Worm (Caenorhabditis elegans) whole organism, L4 larva: Measurements from ENCODE around the gene F38E9.1.

Experiments
- T26A8.4 ChIP-seq: fragments of 200-800 bp; sonication (Bioruptor generic); IDR thresholded peaks from 2 replicates; pipeline ENCODE4 v1.3.6; 2022; ENCODE audit warnings: missing genetic modification characterization, missing compliant biosample characterization
- Y75B8A.6 ChIP-seq: fragments of 200-800 bp; sonication (Bioruptor generic); IDR thresholded peaks from 2 replicates; pipeline ENCODE4 v1.3.6; 2022; ENCODE audit warnings: missing genetic modification reagents, missing genetic modification characterization, missing compliant biosample characterization
- fkh-10 ChIP-seq: fragments of 150-350 bp; optimal IDR thresholded peaks from 2 replicates; lab custom pipeline; 2014; ENCODE audit warnings: missing biosample characterization, missing genetic modification reagents, missing genetic modification characterization
- fos-1 ChIP-seq: fragments of 150-350 bp; optimal IDR thresholded peaks from 2 replicates; lab custom pipeline; 2014; ENCODE audit warnings: missing biosample characterization, missing genetic modification characterization
- nhr-11 ChIP-seq: fragments of 150-350 bp; optimal IDR thresholded peaks from 2 replicates; lab custom pipeline; 2014; ENCODE audit warnings: missing biosample characterization, missing genetic modification characterization
- nhr-25 ChIP-seq: sonication (generic microtip); optimal IDR thresholded peaks from 2 replicates; lab custom pipeline; 2017; ENCODE audit warnings: missing genetic modification characterization, mild to moderate bottlenecking, missing compliant biosample characterization, antibody characterized with exemption, moderate library complexity, borderline replicate concordance; ENCODE audit not compliant: insufficient read depth
- nhr-42 ChIP-seq: fragments of 200-800 bp; sonication (Bioruptor generic); IDR thresholded peaks from 2 replicates; pipeline ENCODE4 v1.3.6; 2022; ENCODE audit warnings: missing genetic modification characterization, missing compliant biosample characterization
- pqm-1 ChIP-seq: sonication (generic microtip); optimal IDR thresholded peaks from 2 replicates; lab custom pipeline; 2017; ENCODE audit warnings: missing biosample characterization, missing genetic modification characterization

ce11 chrX:16487068-16487658, 16.3 kb downstream of the F38E9.1 start, which contains the start of gene cah-3:
- TF ChIP-seq nhr-11 (tag; lab: Kevin White, UChicago) (no peak), fos-1 (tag; lab: Kevin White, UChicago) (no peak), Y75B8A.6 (GFP tag; lab: Robert Waterston, UW) (no peak), pqm-1 (peak; percentile 76), nhr-42 (GFP tag; lab: Robert Waterston, UW) (no peak), nhr-25 (no peak), fkh-10 (GFP tag; lab: Kevin White, UChicago) (no peak), T26A8.4 (GFP tag; lab: Robert Waterston, UW) (no peak)
